Fruit fly (Drosophila melanogaster) whole organism, embryonic: ENCODE measurements around the gene Gr61a.

Experiments
- Ada2b ChIP-seq: fragments of 200-800 bp; sonication (Bioruptor generic); IDR thresholded peaks from 2 replicates; pipeline ENCODE4 v1.3.6; 2022; ENCODE audit warnings: missing biosample characterization, missing genetic modification characterization
- Bteb2 ChIP-seq: fragments of 200-800 bp; sonication (Bioruptor generic); optimal IDR thresholded peaks from 2 replicates; lab custom pipeline; 2016; ENCODE audit warnings: missing biosample characterization, missing genetic modification characterization
- CG10147 ChIP-seq: fragments of 200-800 bp; sonication (Bioruptor generic); optimal IDR thresholded peaks from 2 replicates; lab custom pipeline; 2019; ENCODE audit warnings: missing biosample characterization, mild to moderate bottlenecking, missing genetic modification characterization, moderate library complexity
- CG10431 ChIP-seq: fragments of 200-800 bp; sonication (Bioruptor generic); optimal IDR thresholded peaks from 3 replicates; lab custom pipeline; 2018; ENCODE audit warnings: missing biosample characterization, mild to moderate bottlenecking, missing genetic modification characterization
- CG12769 ChIP-seq: fragments of 200-800 bp; sonication (Bioruptor generic); optimal IDR thresholded peaks from 2 replicates; lab custom pipeline; 2019; ENCODE audit warnings: missing biosample characterization, mild to moderate bottlenecking, missing genetic modification characterization, moderate library complexity
- CG13287 ChIP-seq: fragments of 200-800 bp; sonication (Bioruptor generic); IDR thresholded peaks from 2 replicates; pipeline ENCODE4 v1.3.6; 2022; ENCODE audit warnings: missing biosample characterization, missing genetic modification characterization; ENCODE audit not compliant: partially characterized antibody
- CG14667 ChIP-seq: fragments of 200-800 bp; sonication (Bioruptor generic); IDR thresholded peaks from 2 replicates; pipeline ENCODE4 v1.3.6; 2022; ENCODE audit warnings: missing biosample characterization, missing genetic modification characterization
- CG14710 ChIP-seq: fragments of 200-800 bp; sonication (Bioruptor generic); optimal IDR thresholded peaks from 3 replicates; lab custom pipeline; 2019; ENCODE audit warnings: missing biosample characterization, mild to moderate bottlenecking, missing genetic modification characterization, moderate library complexity
- CG14860 ChIP-seq: fragments of 200-800 bp; sonication (Bioruptor generic); IDR thresholded peaks from 3 replicates; pipeline ENCODE4 v1.3.6; 2022; ENCODE audit warnings: missing biosample characterization, missing genetic modification characterization; ENCODE audit not compliant: partially characterized antibody
- CG15073 ChIP-seq: fragments of 200-800 bp; sonication (Bioruptor generic); optimal IDR thresholded peaks from 2 replicates; lab custom pipeline; 2016; ENCODE audit warnings: missing biosample characterization, missing genetic modification characterization
- CG1603 ChIP-seq: fragments of 200-800 bp; sonication (Bioruptor generic); optimal IDR thresholded peaks from 2 replicates; lab custom pipeline; 2019; ENCODE audit warnings: missing biosample characterization, mild to moderate bottlenecking, missing genetic modification characterization, moderate library complexity
- CG1832 ChIP-seq: fragments of 200-800 bp; sonication (Bioruptor generic); optimal IDR thresholded peaks from 2 replicates; lab custom pipeline; 2017; ENCODE audit warnings: missing biosample characterization, mild to moderate bottlenecking, missing genetic modification characterization, inconsistent platforms
- CG2120 ChIP-seq: fragments of 200-800 bp; sonication (Bioruptor generic); optimal IDR thresholded peaks from 3 replicates; lab custom pipeline; 2016; ENCODE audit warnings: missing biosample characterization, missing genetic modification characterization
- CG32772 ChIP-seq: fragments of 200-800 bp; sonication (Bioruptor generic); IDR thresholded peaks from 2 replicates; pipeline ENCODE4 v1.3.6; 2022; ENCODE audit warnings: missing biosample characterization, missing genetic modification characterization
- CG3281 ChIP-seq: fragments of 200-800 bp; sonication (Bioruptor generic); optimal IDR thresholded peaks from 3 replicates; lab custom pipeline; 2017; ENCODE audit warnings: missing biosample characterization, mild to moderate bottlenecking, missing genetic modification characterization
- CG3726 ChIP-seq: fragments of 200-800 bp; sonication (Bioruptor generic); IDR thresholded peaks from 3 replicates; pipeline ENCODE4, ENCODE4 v1.3.6; 2022; ENCODE audit warnings: missing biosample characterization, missing genetic modification characterization
- CG4404 ChIP-seq: fragments of 200-800 bp; sonication (Bioruptor generic); IDR thresholded peaks from 2 replicates; pipeline ENCODE4 v1.3.6; 2022; ENCODE audit warnings: missing biosample characterization, missing genetic modification characterization
- CG6175 ChIP-seq: fragments of 200-800 bp; sonication (Bioruptor generic); IDR thresholded peaks from 3 replicates; pipeline ENCODE4 v1.3.6; 2022; ENCODE audit warnings: missing biosample characterization, missing genetic modification characterization
- CG6254 ChIP-seq: fragments of 200-800 bp; sonication (Bioruptor generic); optimal IDR thresholded peaks from 3 replicates; lab custom pipeline; 2017; ENCODE audit warnings: mild to moderate bottlenecking, missing biosample characterization, missing genetic modification reagents, missing genetic modification characterization
- CG7556 ChIP-seq: fragments of 200-800 bp; sonication (Bioruptor generic); optimal IDR thresholded peaks from 2 replicates; lab custom pipeline; 2017; ENCODE audit warnings: missing biosample characterization, mild to moderate bottlenecking, missing genetic modification characterization
- CG8765 ChIP-seq: fragments of 200-800 bp; sonication (Bioruptor generic); IDR thresholded peaks from 2 replicates; pipeline ENCODE4 v1.3.6; 2022; ENCODE audit warnings: missing biosample characterization, missing genetic modification characterization
- CG9215 ChIP-seq: fragments of 200-800 bp; sonication (Bioruptor generic); IDR thresholded peaks from 2 replicates; pipeline ENCODE4 v1.3.6; 2022; ENCODE audit warnings: missing biosample characterization, missing genetic modification characterization
- Deaf1 ChIP-seq: fragments of 200-800 bp; optimal IDR thresholded peaks from 3 replicates; lab custom pipeline; 2019; ENCODE audit warnings: missing biosample characterization, mild to moderate bottlenecking, missing genetic modification characterization, moderate library complexity
- Dip3 ChIP-seq: fragments of 200-800 bp; sonication (Bioruptor generic); optimal IDR thresholded peaks from 3 replicates; lab custom pipeline; 2016; ENCODE audit warnings: missing biosample characterization, missing genetic modification characterization
- Dll ChIP-seq: fragments of 200-800 bp; sonication (Bioruptor generic); IDR thresholded peaks from 4 replicates; pipeline ENCODE4 v1.3.6; 2022; ENCODE audit warnings: missing biosample characterization, missing genetic modification characterization; ENCODE audit not compliant: partially characterized antibody
- HmgD ChIP-seq: fragments of 200-800 bp; sonication (Bioruptor generic); optimal IDR thresholded peaks from 3 replicates; lab custom pipeline; 2016; ENCODE audit warnings: missing biosample characterization, missing genetic modification characterization
- MBD-R2 ChIP-seq: fragments of 200-800 bp; sonication (Bioruptor generic); IDR thresholded peaks from 2 replicates; pipeline ENCODE4 v1.3.6; 2022; ENCODE audit warnings: missing biosample characterization, missing genetic modification characterization
- Med ChIP-seq: fragments of 200-800 bp; sonication (Bioruptor generic); peaks from one replicate; lab custom pipeline; 2016; ENCODE audit warnings: missing biosample characterization, missing genetic modification characterization, mild to moderate bottlenecking, inconsistent platforms, moderate library complexity
- Nf-YC ChIP-seq: fragments of 200-800 bp; optimal IDR thresholded peaks from 3 replicates; lab custom pipeline; 2019; ENCODE audit warnings: missing biosample characterization, mild to moderate bottlenecking, missing genetic modification characterization, moderate library complexity
- PHDP ChIP-seq: fragments of 200-800 bp; sonication (Bioruptor generic); optimal IDR thresholded peaks from 3 replicates; lab custom pipeline; 2018; ENCODE audit warnings: missing biosample characterization, mild to moderate bottlenecking, missing genetic modification characterization, moderate library complexity
- Side ChIP-seq: fragments of 200-800 bp; sonication (Bioruptor generic); optimal IDR thresholded peaks from 2 replicates; lab custom pipeline; 2016; ENCODE audit warnings: missing biosample characterization, missing genetic modification characterization
- Xrp1 ChIP-seq: fragments of 200-800 bp; sonication (Bioruptor generic); IDR thresholded peaks from 2 replicates; pipeline ENCODE4 v1.3.6; 2022; ENCODE audit warnings: missing biosample characterization, missing genetic modification characterization
- abd-A ChIP-seq: fragments of 200-800 bp; sonication (Bioruptor generic); optimal IDR thresholded peaks from 3 replicates; lab custom pipeline; 2019; ENCODE audit warnings: missing biosample characterization, mild to moderate bottlenecking, missing genetic modification characterization, moderate library complexity
- corto ChIP-seq: fragments of 200-800 bp; sonication (Bioruptor generic); optimal IDR thresholded peaks from 2 replicates; lab custom pipeline; 2016; ENCODE audit warnings: missing biosample characterization, mild to moderate bottlenecking, missing genetic modification characterization, moderate library complexity
- fd3F ChIP-seq: fragments of 200-800 bp; sonication (Bioruptor generic); optimal IDR thresholded peaks from 2 replicates; lab custom pipeline; 2018; ENCODE audit warnings: missing biosample characterization, mild to moderate bottlenecking, missing genetic modification characterization, moderate library complexity
- gro ChIP-seq: fragments of 200-800 bp; sonication (Bioruptor generic); optimal IDR thresholded peaks from 2 replicates; lab custom pipeline; 2016; ENCODE audit warnings: missing biosample characterization, missing genetic modification characterization
- gsb ChIP-seq: fragments of 200-800 bp; sonication (Bioruptor generic); IDR thresholded peaks from 2 replicates; pipeline ENCODE4 v1.3.6; 2022; ENCODE audit warnings: missing biosample characterization, missing genetic modification characterization
- gsb-n ChIP-seq: fragments of 200-800 bp; sonication (Bioruptor generic); optimal IDR thresholded peaks from 3 replicates; lab custom pipeline; 2018; ENCODE audit warnings: missing biosample characterization, mild to moderate bottlenecking, missing genetic modification characterization
- h ChIP-seq: fragments of >200 bp; optimal IDR thresholded peaks from 2 replicates; lab custom pipeline; 2017
- hb ChIP-seq: fragments of 200-800 bp; sonication (Bioruptor generic); IDR thresholded peaks from 3 replicates; pipeline ENCODE4 v1.3.6; 2022; ENCODE audit warnings: missing biosample characterization, missing genetic modification characterization; ENCODE audit not compliant: partially characterized antibody
- kah ChIP-seq: fragments of 200-800 bp; sonication (Bioruptor generic); optimal IDR thresholded peaks from 2 replicates; lab custom pipeline; 2018; ENCODE audit warnings: missing biosample characterization, mild to moderate bottlenecking, missing genetic modification characterization
- kni ChIP-seq: fragments of 200-800 bp; sonication (Bioruptor generic); optimal IDR thresholded peaks from 3 replicates; lab custom pipeline; 2017; ENCODE audit warnings: mild to moderate bottlenecking, missing biosample characterization, missing genetic modification reagents, missing genetic modification characterization
- nau ChIP-seq: fragments of 200-800 bp; sonication (Bioruptor generic); optimal IDR thresholded peaks from 3 replicates; lab custom pipeline; 2017; ENCODE audit warnings: missing biosample characterization, mild to moderate bottlenecking, missing genetic modification characterization, missing genetic modification reagents
- nerfin-2 ChIP-seq: fragments of 200-800 bp; sonication (Bioruptor generic); IDR thresholded peaks from 2 replicates; pipeline ENCODE4 v1.3.6; 2022; ENCODE audit warnings: missing biosample characterization, missing genetic modification characterization; ENCODE audit not compliant: partially characterized antibody
- pan ChIP-seq, 4 experiments: fragments of >200 bp in 3 of 4; fragments of 200-800 bp in 1 of 4; sonication (Bioruptor generic) in 1 of 4; optimal IDR thresholded peaks in 3 of 4; IDR thresholded peaks in 1 of 4; 2 replicates each; pipeline versions ENCODE4 v1.3.6 to Lab custom; 2017 to 2022; ENCODE audit warnings: missing biosample characterization in 2 of 4, missing genetic modification characterization in 2 of 4, mixed read lengths in 1 of 4
- pnt ChIP-seq: fragments of 200-800 bp; sonication (Bioruptor generic); optimal IDR thresholded peaks from 3 replicates; lab custom pipeline; 2016; ENCODE audit warnings: missing biosample characterization, missing genetic modification characterization
- ro ChIP-seq: fragments of 200-800 bp; sonication (Bioruptor generic); IDR thresholded peaks from 2 replicates; pipeline ENCODE4 v1.3.6; 2022; ENCODE audit warnings: missing biosample characterization, missing genetic modification characterization
- tna ChIP-seq: fragments of 200-800 bp; sonication (Bioruptor generic); IDR thresholded peaks from 2 replicates; pipeline ENCODE4 v1.3.6; 2022; ENCODE audit warnings: missing biosample characterization, missing genetic modification characterization; ENCODE audit not compliant: partially characterized antibody
- toy ChIP-seq: fragments of 200-800 bp; sonication (Bioruptor generic); IDR thresholded peaks from 2 replicates; pipeline ENCODE4 v1.3.6; 2022; ENCODE audit warnings: missing biosample characterization, missing genetic modification characterization
- trem ChIP-seq: fragments of 200-800 bp; optimal IDR thresholded peaks from 3 replicates; lab custom pipeline; 2019; ENCODE audit warnings: missing biosample characterization, mild to moderate bottlenecking, missing genetic modification characterization, moderate library complexity

The Gr61a gene

dm6 chr3L:811816-812215, 29.4 kb upstream of the Gr61a start (continued):
- no peak for TF ChIP-seq Dll
- TF ChIP-seq Bteb2 (GFP tag; lab: Kevin White, UChicago): no peak
- TF ChIP-seq toy (GFP tag; lab: Robert Waterston, UW): no peak
- no peak for TF ChIP-seq CG15073 (GFP tag; lab: Kevin White, UChicago)
- TF ChIP-seq CG12769 (tag; lab: Kevin White, UChicago): peak; percentile 17
- TF ChIP-seq CG7556 (GFP tag; lab: Kevin White, UChicago): no peak
- TF ChIP-seq abd-A (tag; lab: Kevin White, UChicago): peak; percentile 64
- no peak for TF ChIP-seq tna (GFP tag; lab: Robert Waterston, UW)
- TF ChIP-seq kah (GFP tag; lab: Kevin White, UChicago): no peak
- no peak for TF ChIP-seq CG9215 (GFP tag; lab: Robert Waterston, UW)
- no peak for TF ChIP-seq corto (GFP tag; lab: Kevin White, UChicago)
- peak; percentile 28 for TF ChIP-seq Deaf1 (tag; lab: Kevin White, UChicago)
- no peak for TF ChIP-seq CG6254 (GFP tag; lab: Kevin White, UChicago)
- TF ChIP-seq Ada2b (GFP tag; lab: Robert Waterston, UW): no peak
- TF ChIP-seq h (lab: Kevin White, UChicago): no peak
- no peak for TF ChIP-seq CG32772 (GFP tag; lab: Robert Waterston, UW)
- no peak for TF ChIP-seq CG2120 (GFP tag; lab: Kevin White, UChicago)
- no peak for TF ChIP-seq gsb (GFP tag; lab: Robert Waterston, UW)
- TF ChIP-seq CG13287: no peak
- TF ChIP-seq CG3281: no peak
- no peak for TF ChIP-seq gro (GFP tag; lab: Kevin White, UChicago)
- no peak for TF ChIP-seq CG14710 (tag; lab: Kevin White, UChicago)
- peak; percentile 87 for TF ChIP-seq kni (GFP tag; lab: Kevin White, UChicago)
- TF ChIP-seq nerfin-2: no peak
- TF ChIP-seq CG3726 (GFP tag; lab: Robert Waterston, UW): no peak
- TF ChIP-seq PHDP (tag; lab: Kevin White, UChicago): no peak
- no peak for TF ChIP-seq MBD-R2 (GFP tag; lab: Robert Waterston, UW)
- TF ChIP-seq CG1832: no peak
- TF ChIP-seq nau: no peak
- no peak for TF ChIP-seq CG14860 (GFP tag; lab: Robert Waterston, UW)
- TF ChIP-seq Xrp1: no peak
- TF ChIP-seq Med (GFP tag; lab: Kevin White, UChicago): peak; percentile 67
- no peak for TF ChIP-seq Side (GFP tag; lab: Kevin White, UChicago)

dm6 chr3L:813229-813837, 27.9 kb upstream of the Gr61a start:
- TF ChIP-seq CG4404 (no peak), CG10147 (no peak), CG1603 (tag; lab: Kevin White, UChicago) (peak; percentile 71), ro (no peak), CG6175 (GFP tag; lab: Robert Waterston, UW) (no peak), CG2120 (GFP tag; lab: Kevin White, UChicago) (no peak), fd3F (no peak), gsb-n (tag; lab: Kevin White, UChicago) (no peak), CG10431 (no peak), pnt (GFP tag; lab: Kevin White, UChicago) (no peak), CG3726 (GFP tag; lab: Robert Waterston, UW) (no peak), CG8765 (GFP tag; lab: Robert Waterston, UW) (no peak), CG14667 (GFP tag; lab: Robert Waterston, UW) (no peak), HmgD (GFP tag; lab: Kevin White, UChicago) (no peak), Dip3 (GFP tag; lab: Kevin White, UChicago) (no peak), trem (no peak), hb (GFP tag; lab: Robert Waterston, UW) (no peak), pan (optimal IDR thresholded peaks at IDR 0.05; lab: Kevin White, UChicago) (no peak), pan (GFP tag; optimal IDR thresholded peaks at IDR 0.05 in 1 of 2, IDR thresholded peaks at IDR 0.05 in 1 of 2) (no peak), Nf-YC (tag; lab: Kevin White, UChicago) (no peak)
